Worm (Caenorhabditis elegans) whole organism, late embryonic: ENCODE data around the gene srbc-32.
"Not testable (repeated sequence)": the region's sequence is repeated elsewhere in the genome, so short reads cannot be mapped to it uniquely, and the experiment has no call there.

Source experiments
- ama-1 ChIP-seq: fragments of 150-350 bp; optimal IDR thresholded peaks from 2 replicates; lab custom pipeline; 2014
- ceh-14 ChIP-seq: sonication (generic microtip); optimal IDR thresholded peaks from 2 replicates; lab custom pipeline; 2016; ENCODE audit warnings: missing genotype, missing genetic modification characterization, missing compliant biosample characterization
- ceh-22 ChIP-seq: sonication (generic microtip); optimal IDR thresholded peaks from 2 replicates; lab custom pipeline; 2017; ENCODE audit warnings: missing biosample characterization, missing genetic modification characterization
- ceh-31 ChIP-seq: sonication (generic microtip); optimal IDR thresholded peaks from 2 replicates; lab custom pipeline; 2016; ENCODE audit warnings: missing genetic modification characterization, missing compliant biosample characterization
- hlh-30 ChIP-seq: sonication (generic microtip); optimal IDR thresholded peaks from 2 replicates; lab custom pipeline; 2017; ENCODE audit warnings: antibody characterized with exemption, missing genetic modification characterization, missing compliant biosample characterization; ENCODE audit not compliant: insufficient read depth
- lin-11 ChIP-seq: fragments of 200-800 bp; sonication (Bioruptor generic); optimal IDR thresholded peaks from 2 replicates; lab custom pipeline; 2018; ENCODE audit warnings: mild to moderate bottlenecking, missing genetic modification characterization, missing compliant biosample characterization
- nfya-1 ChIP-seq: sonication (generic microtip); optimal IDR thresholded peaks from 2 replicates; lab custom pipeline; 2017; ENCODE audit warnings: missing genetic modification characterization, mild to moderate bottlenecking, missing compliant biosample characterization, antibody characterized with exemption, moderate library complexity
- pag-3 ChIP-seq: sonication (generic microtip); optimal IDR thresholded peaks from 2 replicates; lab custom pipeline; 2016; ENCODE audit warnings: missing compliant biosample characterization, missing genetic modification characterization, borderline replicate concordance
- pax-1 ChIP-seq: fragments of 150-350 bp; optimal IDR thresholded peaks from 2 replicates; lab custom pipeline; 2014; ENCODE audit warnings: missing biosample characterization, missing genetic modification characterization
- pha-4 ChIP-seq: fragments of 150-350 bp; optimal IDR thresholded peaks from 2 replicates; lab custom pipeline; 2018; ENCODE audit warnings: missing biosample characterization, missing genetic modification reagents, missing genetic modification characterization
- pqm-1 ChIP-seq: sonication (generic microtip); optimal IDR thresholded peaks from 2 replicates; lab custom pipeline; 2016; ENCODE audit warnings: missing genetic modification characterization, missing compliant biosample characterization
- ttx-3 ChIP-seq: sonication (generic microtip); optimal IDR thresholded peaks from 2 replicates; lab custom pipeline; 2016; ENCODE audit warnings: missing genetic modification reagents, missing genetic modification characterization, missing compliant biosample characterization
- unc-86 ChIP-seq: sonication (generic microtip); optimal IDR thresholded peaks from 2 replicates; lab custom pipeline; 2016; ENCODE audit warnings: missing genetic modification characterization, missing compliant biosample characterization

DNA sequence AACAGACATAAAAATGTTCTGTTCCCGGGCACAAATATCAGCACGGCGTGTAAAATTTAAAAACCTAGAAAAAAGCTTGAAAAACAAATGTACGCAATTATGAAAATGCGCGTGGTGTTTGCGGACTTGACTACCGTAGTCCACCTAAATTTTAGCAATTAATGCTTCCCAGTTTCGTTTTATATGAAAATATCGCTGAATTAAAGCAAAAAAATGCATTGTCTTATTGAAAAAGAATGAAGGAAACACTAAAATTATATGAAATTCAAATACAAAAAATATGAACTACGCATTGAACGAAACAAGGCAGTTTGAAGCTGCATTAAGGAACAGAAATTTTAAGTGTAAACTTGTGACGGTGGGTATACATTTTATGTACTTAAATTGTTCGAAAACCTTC, 19.5 kb upstream of the srbc-32 start, which contains the start of gene ugt-64:
- not testable (repeated sequence) for TF ChIP-seq ceh-31 (tag; lab: Kevin White, UChicago); pqm-1 (tag; lab: Kevin White, UChicago); pha-4; pag-3 (tag; lab: Kevin White, UChicago); unc-86 (tag; lab: Kevin White, UChicago); ceh-22 (tag; lab: Kevin White, UChicago); ttx-3 (tag; lab: Kevin White, UChicago); hlh-30 (tag; lab: Kevin White, UChicago); ama-1 (lab: Kevin White, UChicago); pax-1 (tag; lab: Kevin White, UChicago); nfya-1 (tag; lab: Kevin White, UChicago); ceh-14 (tag; lab: Kevin White, UChicago); lin-11
